Fruit fly (Drosophila melanogaster): ENCODE results near the gene tmod.

dm6 chr3R:30562733-30563259, 30.4 kb downstream of the tmod start:
- no peak for TF ChIP-seq CG8478 (optimal IDR thresholded peaks at IDR 0.05)
- TF ChIP-seq CTCF (optimal IDR thresholded peaks at IDR 0.05) = no peak
